Worm (Caenorhabditis elegans) whole organism, mixed stage, embryonic: Measurements from ENCODE around the gene alh-9.
A peak's percentile ranks its signal among the peaks of the same experiment; 100 is the strongest.

Source experiments
- M03D4.4 ChIP-seq: sonication (generic microtip); optimal IDR thresholded peaks from 2 replicates; lab custom pipeline; 2017; ENCODE audit warnings: mild to moderate bottlenecking, missing genetic modification characterization, missing compliant biosample characterization
- bed-3 ChIP-seq: fragments of 200-800 bp; sonication (Bioruptor generic); optimal IDR thresholded peaks from 3 replicates; lab custom pipeline; 2018; ENCODE audit warnings: mild to moderate bottlenecking, missing genetic modification characterization, moderate library complexity, missing compliant biosample characterization
- blmp-1 ChIP-seq: fragments of 150-350 bp; optimal IDR thresholded peaks from 2 replicates; lab custom pipeline; 2014; ENCODE audit warnings: missing biosample characterization, missing genetic modification characterization
- ceh-39 ChIP-seq: fragments of 150-350 bp; optimal IDR thresholded peaks from 2 replicates; lab custom pipeline; 2014; ENCODE audit warnings: missing biosample characterization, missing genetic modification characterization
- ceh-43 ChIP-seq: fragments of 200-800 bp; sonication (Bioruptor generic); optimal IDR thresholded peaks from 2 replicates; lab custom pipeline; 2018; ENCODE audit warnings: mild to moderate bottlenecking, missing genetic modification characterization, moderate library complexity, missing compliant biosample characterization
- ceh-83 ChIP-seq: fragments of 200-800 bp; sonication (Bioruptor generic); optimal IDR thresholded peaks from 2 replicates; lab custom pipeline; 2018; ENCODE audit warnings: mild to moderate bottlenecking, missing genetic modification characterization, missing compliant biosample characterization
- ces-1 ChIP-seq: fragments of 150-350 bp; optimal IDR thresholded peaks from 2 replicates; lab custom pipeline; 2014; ENCODE audit warnings: missing biosample characterization, missing genetic modification reagents, missing genetic modification characterization
- cnd-1 ChIP-seq: fragments of 200-800 bp; sonication (Bioruptor generic); optimal IDR thresholded peaks from 2 replicates; lab custom pipeline; 2018; ENCODE audit warnings: mild to moderate bottlenecking, missing genetic modification characterization, missing compliant biosample characterization
- drap-1 ChIP-seq: fragments of 200-800 bp; sonication (Bioruptor generic); optimal IDR thresholded peaks from 3 replicates; lab custom pipeline; 2018; ENCODE audit warnings: mild to moderate bottlenecking, missing genetic modification characterization, missing compliant biosample characterization
- elt-1 ChIP-seq: sonication (generic microtip); optimal IDR thresholded peaks from 2 replicates; lab custom pipeline; 2017; ENCODE audit warnings: missing genetic modification characterization, mild to moderate bottlenecking, missing compliant biosample characterization, antibody characterized with exemption, moderate library complexity, borderline replicate concordance; ENCODE audit not compliant: insufficient read depth
- elt-3 ChIP-seq: fragments of 150-350 bp; optimal IDR thresholded peaks from 2 replicates; lab custom pipeline; 2014; ENCODE audit warnings: missing biosample characterization, missing genetic modification characterization
- flh-1 ChIP-seq: fragments of 200-800 bp; sonication (Bioruptor generic); optimal IDR thresholded peaks from 2 replicates; lab custom pipeline; 2018; ENCODE audit warnings: mild to moderate bottlenecking, missing genetic modification characterization, moderate library complexity, missing compliant biosample characterization
- ham-2 ChIP-seq: fragments of 200-800 bp; sonication (Bioruptor generic); optimal IDR thresholded peaks from 2 replicates; lab custom pipeline; 2018; ENCODE audit warnings: mild to moderate bottlenecking, missing genetic modification characterization, missing compliant biosample characterization
- hlh-1 ChIP-seq: fragments of 150-350 bp; optimal IDR thresholded peaks from 2 replicates; lab custom pipeline; 2014; ENCODE audit warnings: missing biosample characterization, missing genetic modification reagents, missing genetic modification characterization
- lin-13 ChIP-seq: fragments of 150-350 bp; optimal IDR thresholded peaks from 2 replicates; lab custom pipeline; 2014; ENCODE audit warnings: missing biosample characterization, missing genetic modification characterization
- lin-32 ChIP-seq: fragments of 200-800 bp; sonication (Bioruptor generic); optimal IDR thresholded peaks from 2 replicates; lab custom pipeline; 2018; ENCODE audit warnings: mild to moderate bottlenecking, missing genetic modification characterization, missing compliant biosample characterization
- mab-5 ChIP-seq: fragments of 150-350 bp; optimal IDR thresholded peaks from 2 replicates; lab custom pipeline; 2014; ENCODE audit warnings: missing biosample characterization, missing genetic modification characterization
- mep-1 ChIP-seq: fragments of 150-350 bp; optimal IDR thresholded peaks from 2 replicates; lab custom pipeline; 2017; ENCODE audit warnings: missing biosample characterization, missing genetic modification reagents, missing genetic modification characterization, inconsistent platforms
- mls-2 ChIP-seq: sonication (generic microtip); optimal IDR thresholded peaks from 2 replicates; lab custom pipeline; 2016; ENCODE audit warnings: mild to moderate bottlenecking, missing genetic modification characterization, moderate library complexity, missing compliant biosample characterization
- nhr-12 ChIP-seq: fragments of 150-350 bp; optimal IDR thresholded peaks from 2 replicates; lab custom pipeline; 2014; ENCODE audit warnings: missing biosample characterization, missing genetic modification characterization
- nhr-2 ChIP-seq: fragments of 150-350 bp; optimal IDR thresholded peaks from 2 replicates; lab custom pipeline; 2014; ENCODE audit warnings: missing biosample characterization, missing genetic modification characterization
- nhr-237 ChIP-seq: fragments of 150-350 bp; optimal IDR thresholded peaks from 2 replicates; lab custom pipeline; 2014; ENCODE audit warnings: missing biosample characterization, missing genetic modification characterization
- nhr-28 ChIP-seq: fragments of 150-350 bp; optimal IDR thresholded peaks from 2 replicates; lab custom pipeline; 2014; ENCODE audit warnings: missing biosample characterization, missing genetic modification characterization
- pha-4 ChIP-seq: fragments of 150-350 bp; optimal IDR thresholded peaks from 2 replicates; lab custom pipeline; 2018; ENCODE audit warnings: missing biosample characterization, missing genetic modification reagents, missing genetic modification characterization
- snpc-4 ChIP-seq: fragments of 150-350 bp; optimal IDR thresholded peaks from 2 replicates; lab custom pipeline; 2014; ENCODE audit warnings: missing biosample characterization, missing genetic modification characterization
- sptf-1 ChIP-seq: sonication (generic microtip); optimal IDR thresholded peaks from 2 replicates; lab custom pipeline; 2017; ENCODE audit warnings: mild to moderate bottlenecking, missing genetic modification characterization, moderate library complexity, missing compliant biosample characterization
- tbx-8 ChIP-seq: fragments of 200-800 bp; sonication (Bioruptor generic); optimal IDR thresholded peaks from 2 replicates; lab custom pipeline; 2018; ENCODE audit warnings: mild to moderate bottlenecking, missing genetic modification characterization, moderate library complexity, missing compliant biosample characterization
- unc-62 ChIP-seq: fragments of 150-350 bp; optimal IDR thresholded peaks from 2 replicates; lab custom pipeline; 2014; ENCODE audit warnings: missing biosample characterization, missing genetic modification reagents, missing genetic modification characterization
- zip-8 ChIP-seq: fragments of 150-350 bp; optimal IDR thresholded peaks from 2 replicates; lab custom pipeline; 2014; ENCODE audit warnings: missing biosample characterization, missing genetic modification characterization
- ztf-11 ChIP-seq: fragments of 150-350 bp; optimal IDR thresholded peaks from 2 replicates; lab custom pipeline; 2014; ENCODE audit warnings: missing biosample characterization, missing genetic modification characterization

The alh-9 gene

ce11 chrIII:5812672-5813071 is 43.1 kb upstream of the alh-9 start:
- TF ChIP-seq lin-13 = no peak
- TF ChIP-seq unc-62 (GFP tag; lab: Kevin White, UChicago) = peak; percentile 59

- TF ChIP-seq hlh-1 (tag; lab: Kevin White, UChicago) (no peak), ceh-43 (GFP tag; lab: Kevin White, UChicago) (no peak), nhr-2 (no peak), ceh-39 (tag; lab: Kevin White, UChicago) (no peak), pha-4 (tag; lab: Kevin White, UChicago) (no peak), elt-1 (no peak), sptf-1 (tag; lab: Kevin White, UChicago) (no peak), ztf-11 (tag; lab: Kevin White, UChicago) (no peak), mls-2 (tag; lab: Kevin White, UChicago) (no peak), nhr-12 (tag; lab: Kevin White, UChicago) (no peak), bed-3 (GFP tag; lab: Kevin White, UChicago) (no peak), flh-1 (GFP tag; lab: Kevin White, UChicago) (no peak), lin-13 (no peak)
These were observed 42.3 kb upstream of the alh-9 start for ce11 chrIII:5813501-5813900.

ce11 chrIII:5814098-5814497 is 41.7 kb upstream of the alh-9 start:
- no peak for TF ChIP-seq elt-3
- no peak for TF ChIP-seq ceh-43 (GFP tag; lab: Kevin White, UChicago)
- no peak for TF ChIP-seq nhr-12 (tag; lab: Kevin White, UChicago)
- no peak for TF ChIP-seq sptf-1 (tag; lab: Kevin White, UChicago)
- TF ChIP-seq snpc-4 (tag; lab: Kevin White, UChicago) = no peak
- TF ChIP-seq nhr-237 (tag; lab: Kevin White, UChicago) = no peak
- TF ChIP-seq ham-2 (GFP tag; lab: Kevin White, UChicago) = no peak
- TF ChIP-seq mep-1 (tag; lab: Kevin White, UChicago) = no peak
- TF ChIP-seq cnd-1 = no peak
- no peak for TF ChIP-seq mls-2 (tag; lab: Kevin White, UChicago)
- no peak for TF ChIP-seq mab-5
- TF ChIP-seq lin-13 = no peak
- TF ChIP-seq lin-32 (GFP tag; lab: Kevin White, UChicago) = no peak
- TF ChIP-seq nhr-28 = no peak
- no peak for TF ChIP-seq bed-3 (GFP tag; lab: Kevin White, UChicago)

- TF ChIP-seq lin-13 (peak; percentile 13), blmp-1 (tag; lab: Kevin White, UChicago) (no peak)
- TF ChIP-seq, all 35 proteins: peak for 1
These were observed 41.0 kb upstream of the alh-9 start, which contains the start of gene R12B2.7 for ce11 chrIII:5814799-5815198. Gene R12B2.7 (plus strand): TSS chrIII:5815045.

- TF ChIP-seq lin-32 (GFP tag; lab: Kevin White, UChicago) = no peak
- TF ChIP-seq sptf-1 (tag; lab: Kevin White, UChicago) = no peak
- no peak for TF ChIP-seq elt-1
- no peak for TF ChIP-seq nhr-2
- no peak for TF ChIP-seq ces-1 (GFP tag; lab: Kevin White, UChicago)
- TF ChIP-seq drap-1 (GFP tag; lab: Kevin White, UChicago) = no peak
- no peak for TF ChIP-seq ham-2 (GFP tag; lab: Kevin White, UChicago)
- TF ChIP-seq tbx-8 = no peak
- TF ChIP-seq bed-3 (GFP tag; lab: Kevin White, UChicago) = no peak
- no peak for TF ChIP-seq flh-1 (GFP tag; lab: Kevin White, UChicago)
- TF ChIP-seq unc-62 (GFP tag; lab: Kevin White, UChicago) = no peak
- TF ChIP-seq elt-3 = no peak
- no peak for TF ChIP-seq mls-2 (tag; lab: Kevin White, UChicago)
- no peak for TF ChIP-seq mep-1 (tag; lab: Kevin White, UChicago)
- TF ChIP-seq ceh-43 (GFP tag; lab: Kevin White, UChicago) = no peak
These were observed 39.9 kb upstream of the alh-9 start, which contains the start of gene sma-4 for ce11 chrIII:5815932-5816331. Gene sma-4 (plus strand): TSS chrIII:5816232.

ce11 chrIII:5822816-5823215 is 33.0 kb upstream of the alh-9 start:
- TF ChIP-seq ces-1 (GFP tag; lab: Kevin White, UChicago) (peak; percentile 58), drap-1 (GFP tag; lab: Kevin White, UChicago) (no peak)

ce11 chrIII:5823617-5824016 is 32.2 kb upstream of the alh-9 start, which contains the start of gene R12B2.8:
Gene R12B2.8 (plus strand): TSS chrIII:5823917.
- TF ChIP-seq flh-1 (GFP tag; lab: Kevin White, UChicago) (no peak), hlh-1 (tag; lab: Kevin White, UChicago) (no peak), zip-8 (no peak), elt-1 (no peak), nhr-12 (tag; lab: Kevin White, UChicago) (no peak), cnd-1 (no peak), ceh-83 (GFP tag; lab: Kevin White, UChicago) (no peak), sptf-1 (tag; lab: Kevin White, UChicago) (no peak), nhr-28 (no peak), mls-2 (tag; lab: Kevin White, UChicago) (no peak), ceh-39 (tag; lab: Kevin White, UChicago) (no peak), unc-62 (GFP tag; lab: Kevin White, UChicago) (no peak), nhr-2 (no peak), nhr-237 (tag; lab: Kevin White, UChicago) (no peak), M03D4.4 (tag; lab: Kevin White, UChicago) (no peak)
